Fruit fly (Drosophila melanogaster) whole organism, embryonic: ENCODE data around the gene CG14715.
A peak's percentile ranks its signal among the peaks of the same experiment; 100 is the strongest.

Experiments used
- Aef1 ChIP-seq: fragments of 200-800 bp; sonication (Bioruptor generic); IDR thresholded peaks from 3 replicates; pipeline ENCODE4 v1.3.6; 2022; ENCODE audit warnings: missing biosample characterization, missing genetic modification characterization
- B-H2 ChIP-seq: fragments of 200-800 bp; sonication (Bioruptor generic); optimal IDR thresholded peaks from 2 replicates; lab custom pipeline; 2018; ENCODE audit warnings: missing biosample characterization, mild to moderate bottlenecking, missing genetic modification characterization
- CG13287 ChIP-seq: fragments of 200-800 bp; sonication (Bioruptor generic); IDR thresholded peaks from 2 replicates; pipeline ENCODE4 v1.3.6; 2022; ENCODE audit warnings: missing biosample characterization, missing genetic modification characterization; ENCODE audit not compliant: partially characterized antibody
- CG15269 ChIP-seq: fragments of 200-800 bp; sonication (Bioruptor generic); optimal IDR thresholded peaks from 2 replicates; lab custom pipeline; 2018; ENCODE audit warnings: missing biosample characterization, mild to moderate bottlenecking, missing genetic modification characterization, moderate library complexity
- CG15601 ChIP-seq: fragments of 200-800 bp; sonication (Bioruptor generic); optimal IDR thresholded peaks from 3 replicates; lab custom pipeline; 2019; ENCODE audit warnings: missing biosample characterization, mild to moderate bottlenecking, missing genetic modification characterization, moderate library complexity
- CG1603 ChIP-seq: fragments of 200-800 bp; sonication (Bioruptor generic); optimal IDR thresholded peaks from 2 replicates; lab custom pipeline; 2019; ENCODE audit warnings: missing biosample characterization, mild to moderate bottlenecking, missing genetic modification characterization, moderate library complexity
- CG17359 ChIP-seq: fragments of 200-800 bp; sonication (Bioruptor generic); optimal IDR thresholded peaks from 3 replicates; lab custom pipeline; 2018; ENCODE audit warnings: missing biosample characterization, mild to moderate bottlenecking, missing genetic modification characterization, moderate library complexity
- CG17829 ChIP-seq: fragments of 200-800 bp; optimal IDR thresholded peaks from 2 replicates; lab custom pipeline; 2019; ENCODE audit warnings: missing biosample characterization, mild to moderate bottlenecking, missing genetic modification characterization, moderate library complexity
- CG2116 ChIP-seq: fragments of 200-800 bp; sonication (Bioruptor generic); optimal IDR thresholded peaks from 3 replicates; lab custom pipeline; 2018; ENCODE audit warnings: missing biosample characterization, mild to moderate bottlenecking, missing genetic modification characterization
- CG42726 ChIP-seq: fragments of 200-800 bp; sonication (Bioruptor generic); IDR thresholded peaks from 2 replicates; pipeline ENCODE4 v1.3.6; 2022; ENCODE audit warnings: missing biosample characterization, missing genetic modification characterization; ENCODE audit not compliant: partially characterized antibody
- CG4360 ChIP-seq: fragments of 200-800 bp; sonication (Bioruptor generic); IDR thresholded peaks from 2 replicates; pipeline ENCODE4 v1.3.6; 2022; ENCODE audit warnings: missing biosample characterization, missing genetic modification characterization
- CG4617 ChIP-seq: fragments of 200-800 bp; sonication (Bioruptor generic); optimal IDR thresholded peaks from 3 replicates; lab custom pipeline; 2016; ENCODE audit warnings: missing biosample characterization, missing genetic modification characterization, borderline replicate concordance
- CG4730 ChIP-seq: fragments of 200-800 bp; sonication (Bioruptor generic); IDR thresholded peaks from 2 replicates; pipeline ENCODE4 v1.3.6; 2022; ENCODE audit warnings: missing biosample characterization, missing genetic modification characterization
- CG6272 ChIP-seq: fragments of 200-800 bp; sonication (Bioruptor generic); IDR thresholded peaks from 2 replicates; pipeline ENCODE4 v1.3.6; 2022; ENCODE audit warnings: missing biosample characterization, missing genetic modification characterization
- CG6654 ChIP-seq: fragments of 200-800 bp; sonication (Bioruptor generic); optimal IDR thresholded peaks from 2 replicates; lab custom pipeline; 2017; ENCODE audit warnings: missing biosample characterization, mild to moderate bottlenecking, missing genetic modification characterization
- CG7839 ChIP-seq: fragments of 200-800 bp; sonication (Bioruptor generic); optimal IDR thresholded peaks from 3 replicates; lab custom pipeline; 2018; ENCODE audit warnings: missing biosample characterization, mild to moderate bottlenecking, missing genetic modification characterization, moderate library complexity
- CG7928 ChIP-seq: fragments of 200-800 bp; sonication (Bioruptor generic); optimal IDR thresholded peaks from 2 replicates; lab custom pipeline; 2017; ENCODE audit warnings: missing biosample characterization, mild to moderate bottlenecking, missing genetic modification characterization
- CG8089 ChIP-seq: fragments of 200-800 bp; sonication (Bioruptor generic); optimal IDR thresholded peaks from 3 replicates; lab custom pipeline; 2016; ENCODE audit warnings: missing biosample characterization, missing genetic modification characterization
- CG8924 ChIP-seq: fragments of 200-800 bp; optimal IDR thresholded peaks from 3 replicates; lab custom pipeline; 2019; ENCODE audit warnings: missing biosample characterization, mild to moderate bottlenecking, missing genetic modification characterization, moderate library complexity
- CoRest ChIP-seq: fragments of 200-800 bp; sonication (Bioruptor generic); optimal IDR thresholded peaks from 3 replicates; lab custom pipeline; 2018; ENCODE audit warnings: missing biosample characterization, mild to moderate bottlenecking, missing genetic modification characterization, moderate library complexity
- Dbx ChIP-seq: fragments of 200-800 bp; sonication (Bioruptor generic); IDR thresholded peaks from 3 replicates; pipeline ENCODE4 v1.3.6; 2022; ENCODE audit warnings: missing biosample characterization, missing genetic modification characterization
- Deaf1 ChIP-seq: fragments of 200-800 bp; optimal IDR thresholded peaks from 3 replicates; lab custom pipeline; 2019; ENCODE audit warnings: missing biosample characterization, mild to moderate bottlenecking, missing genetic modification characterization, moderate library complexity
- Ets97D ChIP-seq: fragments of 200-800 bp; sonication (Bioruptor generic); optimal IDR thresholded peaks from 3 replicates; lab custom pipeline; 2016; ENCODE audit warnings: missing biosample characterization, missing genetic modification characterization
- HLH4C ChIP-seq: fragments of 200-800 bp; sonication (Bioruptor generic); IDR thresholded peaks from 3 replicates; pipeline ENCODE4 v1.3.6; 2022; ENCODE audit warnings: missing biosample characterization, missing genetic modification characterization; ENCODE audit not compliant: partially characterized antibody
- HmgD ChIP-seq: fragments of 200-800 bp; sonication (Bioruptor generic); optimal IDR thresholded peaks from 3 replicates; lab custom pipeline; 2016; ENCODE audit warnings: missing biosample characterization, missing genetic modification characterization
- Hr39 ChIP-seq: fragments of >200 bp; optimal IDR thresholded peaks from 2 replicates; lab custom pipeline; 2017
- Jarid2 ChIP-seq: fragments of 200-800 bp; sonication (Bioruptor generic); optimal IDR thresholded peaks from 3 replicates; lab custom pipeline; 2017; ENCODE audit warnings: mild to moderate bottlenecking, missing biosample characterization, missing genetic modification reagents, missing genetic modification characterization
- Meics ChIP-seq: fragments of 200-800 bp; sonication (Bioruptor generic); optimal IDR thresholded peaks from 2 replicates; lab custom pipeline; 2017; ENCODE audit warnings: missing biosample characterization, mild to moderate bottlenecking, missing genetic modification characterization
- Pdp1 ChIP-seq, 2 experiments: fragments of 200-800 bp; sonication (Bioruptor generic); optimal IDR thresholded peaks; 3 replicates each; lab custom pipeline; 2016; ENCODE audit warnings: missing biosample characterization in 2 of 2, missing genetic modification characterization in 2 of 2, mild to moderate bottlenecking in 1 of 2, moderate library complexity in 1 of 2
- Stat92E ChIP-seq, 3 experiments: fragments of >200 bp in 2 of 3; fragments of 200-800 bp in 1 of 3; sonication (Bioruptor generic) in 1 of 3; optimal IDR thresholded peaks; 2 replicates each; lab custom pipeline; 2017 to 2019; ENCODE audit warnings: missing biosample characterization in 3 of 3, missing genetic modification characterization in 3 of 3, mild to moderate bottlenecking in 1 of 3, moderate library complexity in 1 of 3
- abd-A ChIP-seq: fragments of 200-800 bp; sonication (Bioruptor generic); optimal IDR thresholded peaks from 3 replicates; lab custom pipeline; 2019; ENCODE audit warnings: missing biosample characterization, mild to moderate bottlenecking, missing genetic modification characterization, moderate library complexity
- bowl ChIP-seq: fragments of 200-800 bp; sonication (Bioruptor generic); IDR thresholded peaks from 2 replicates; pipeline ENCODE4 v1.3.6; 2022; ENCODE audit warnings: missing biosample characterization, missing genetic modification characterization
- btn ChIP-seq: fragments of 200-800 bp; sonication (Bioruptor generic); optimal IDR thresholded peaks from 2 replicates; lab custom pipeline; 2016; ENCODE audit warnings: missing biosample characterization, missing genetic modification characterization
- fru ChIP-seq: fragments of >200 bp; optimal IDR thresholded peaks from 2 replicates; lab custom pipeline; 2017
- gcm ChIP-seq: fragments of 200-800 bp; sonication (Bioruptor generic); optimal IDR thresholded peaks from 2 replicates; lab custom pipeline; 2019; ENCODE audit warnings: missing biosample characterization, mild to moderate bottlenecking, missing genetic modification characterization, moderate library complexity
- gro ChIP-seq: fragments of 200-800 bp; sonication (Bioruptor generic); optimal IDR thresholded peaks from 2 replicates; lab custom pipeline; 2016; ENCODE audit warnings: missing biosample characterization, missing genetic modification characterization
- h ChIP-seq: fragments of >200 bp; optimal IDR thresholded peaks from 2 replicates; lab custom pipeline; 2017
- hbn ChIP-seq: fragments of 200-800 bp; sonication (Bioruptor generic); IDR thresholded peaks from 2 replicates; pipeline ENCODE4 v1.3.6; 2022; ENCODE audit warnings: missing biosample characterization, missing genetic modification characterization; ENCODE audit not compliant: partially characterized antibody
- kah ChIP-seq: fragments of 200-800 bp; sonication (Bioruptor generic); optimal IDR thresholded peaks from 2 replicates; lab custom pipeline; 2018; ENCODE audit warnings: missing biosample characterization, mild to moderate bottlenecking, missing genetic modification characterization
- lbe ChIP-seq: fragments of 200-800 bp; sonication (Bioruptor generic); optimal IDR thresholded peaks from 2 replicates; lab custom pipeline; 2016; ENCODE audit warnings: missing biosample characterization, mild to moderate bottlenecking, missing genetic modification characterization
- luna ChIP-seq: fragments of 200-800 bp; sonication (Bioruptor generic); optimal IDR thresholded peaks from 2 replicates; lab custom pipeline; 2016; ENCODE audit warnings: missing biosample characterization, missing genetic modification characterization
- otp ChIP-seq: fragments of 200-800 bp; sonication (Bioruptor generic); IDR thresholded peaks from 3 replicates; pipeline ENCODE4, ENCODE4 v1.3.6; 2022; ENCODE audit warnings: missing biosample characterization, missing genetic modification characterization
- phol ChIP-seq: fragments of 200-800 bp; sonication (Bioruptor generic); optimal IDR thresholded peaks from 3 replicates; lab custom pipeline; 2018; ENCODE audit warnings: missing biosample characterization, mild to moderate bottlenecking, missing genetic modification characterization, moderate library complexity
- row ChIP-seq: fragments of 200-800 bp; sonication (Bioruptor generic); IDR thresholded peaks from 3 replicates; pipeline ENCODE4 v1.3.6; 2022; ENCODE audit warnings: missing biosample characterization, missing genetic modification characterization
- salm ChIP-seq: fragments of 200-800 bp; sonication (Bioruptor generic); optimal IDR thresholded peaks from 2 replicates; lab custom pipeline; 2018; ENCODE audit warnings: missing biosample characterization, mild to moderate bottlenecking, missing genetic modification characterization
- sens ChIP-seq: fragments of 200-800 bp; sonication (Bioruptor generic); peaks from one replicate; lab custom pipeline; 2016; ENCODE audit warnings: missing biosample characterization, missing genetic modification characterization
- toy ChIP-seq: fragments of 200-800 bp; sonication (Bioruptor generic); IDR thresholded peaks from 2 replicates; pipeline ENCODE4 v1.3.6; 2022; ENCODE audit warnings: missing biosample characterization, missing genetic modification characterization
- tup ChIP-seq: fragments of 200-800 bp; sonication (Bioruptor generic); optimal IDR thresholded peaks from 2 replicates; lab custom pipeline; 2016; ENCODE audit warnings: missing biosample characterization, mild to moderate bottlenecking, missing genetic modification characterization, moderate library complexity
- twi ChIP-seq: fragments of 200-800 bp; optimal IDR thresholded peaks from 2 replicates; lab custom pipeline; 2019; ENCODE audit warnings: missing biosample characterization, mild to moderate bottlenecking, missing genetic modification characterization, moderate library complexity
- vfl ChIP-seq: fragments of 200-800 bp; sonication (Bioruptor generic); optimal IDR thresholded peaks from 2 replicates; lab custom pipeline; 2016; ENCODE audit warnings: missing biosample characterization, missing genetic modification characterization
- vvl ChIP-seq: fragments of 200-800 bp; sonication (Bioruptor generic); IDR thresholded peaks from 2 replicates; pipeline ENCODE4 v1.3.6; 2022; ENCODE audit warnings: missing biosample characterization, missing genetic modification characterization
- zen ChIP-seq: fragments of 200-800 bp; sonication (Bioruptor generic); optimal IDR thresholded peaks from 3 replicates; lab custom pipeline; 2018; ENCODE audit warnings: missing biosample characterization, mild to moderate bottlenecking, missing genetic modification characterization, moderate library complexity

The CG14715 gene

DNA sequence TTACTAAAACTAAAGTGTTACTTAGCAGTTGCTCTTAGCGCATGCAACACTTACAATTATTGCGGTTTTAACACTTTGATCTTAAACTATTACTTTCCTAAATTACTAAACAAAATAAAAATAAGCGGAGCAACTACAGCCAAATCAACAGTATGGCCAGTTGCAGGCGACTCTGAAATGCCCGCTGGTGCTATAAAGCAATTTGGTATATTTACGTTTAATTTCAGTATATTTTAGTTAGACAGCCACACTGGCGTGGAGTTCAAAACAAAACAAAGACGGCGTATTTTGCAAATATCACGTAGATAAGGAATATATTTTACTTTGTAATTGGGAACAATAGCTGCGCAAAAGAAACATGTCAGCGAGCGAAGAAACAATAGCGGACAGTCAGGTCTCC lies 5.5 kb downstream of the CG14715 start, which contains the start of the genes Taf12 and Ho (continued):
- TF ChIP-seq tup (GFP tag; lab: Kevin White, UChicago) (no peak), row (GFP tag; lab: Robert Waterston, UW) (0 out of 3 replicates have a peak, but pooled peaks have one; percentile 27), HmgD (GFP tag; lab: Kevin White, UChicago) (no peak), CG4617 (GFP tag; lab: Kevin White, UChicago) (peak; percentile 93), CG15269 (tag; lab: Kevin White, UChicago) (no peak), B-H2 (GFP tag; lab: Kevin White, UChicago) (no peak), CG6654 (no peak), gro (GFP tag; lab: Kevin White, UChicago) (peak; percentile 23), luna (GFP tag; lab: Kevin White, UChicago) (no peak), Hr39 (no peak), fru (lab: Kevin White, UChicago) (no peak), sens (peak; percentile 21), HLH4C (GFP tag; lab: Robert Waterston, UW) (0 out of 3 replicates have a peak, but pooled peaks have one; percentile 10), Pdp1 (GFP tag; optimal IDR thresholded peaks at IDR 0.05; lab: Kevin White, UChicago) (no peak), CG17829 (tag; lab: Kevin White, UChicago) (peak; percentile 42), Deaf1 (tag; lab: Kevin White, UChicago) (no peak), vvl (GFP tag; lab: Robert Waterston, UW) (peak; percentile 20; the same call in 1 of the 2 replicates), CG8089 (no peak), btn (no peak), zen (tag; lab: Kevin White, UChicago) (peak; percentile 63), twi (no peak), CG8924 (peak; percentile 45), CG7928 (GFP tag; lab: Kevin White, UChicago) (no peak), CG2116 (GFP tag; lab: Kevin White, UChicago) (peak; percentile 15), CG6272 (GFP tag; lab: Robert Waterston, UW) (no peak), CG17359 (tag; lab: Kevin White, UChicago) (no peak), CG4730 (GFP tag; lab: Robert Waterston, UW) (no peak), otp (GFP tag; lab: Robert Waterston, UW) (no peak), h (lab: Kevin White, UChicago) (no peak), CG42726 (GFP tag; lab: Robert Waterston, UW) (no peak), bowl (no peak), CG4360 (no peak), abd-A (tag; lab: Kevin White, UChicago) (no peak), CoRest (tag; lab: Kevin White, UChicago) (no peak), CG7839 (no peak), CG13287 (GFP tag; lab: Robert Waterston, UW) (peak; percentile 41; the same call in 1 of the 2 replicates), Jarid2 (GFP tag; lab: Kevin White, UChicago) (peak; percentile 7), Aef1 (GFP tag; lab: Robert Waterston, UW) (no peak), Meics (GFP tag; lab: Kevin White, UChicago) (no peak), phol (tag; lab: Kevin White, UChicago) (peak; percentile 30), Dbx (GFP tag; lab: Robert Waterston, UW) (no peak), Stat92E (GFP tag; optimal IDR thresholded peaks at IDR 0.05; lab: Kevin White, UChicago) (no peak), CG1603 (tag; lab: Kevin White, UChicago) (peak; percentile 59), lbe (peak; percentile 6), Ets97D (GFP tag; lab: Kevin White, UChicago) (peak; percentile 46), gcm (GFP tag; lab: Kevin White, UChicago) (no peak), kah (GFP tag; lab: Kevin White, UChicago) (no peak), hbn (GFP tag; lab: Robert Waterston, UW) (no peak), CG15601 (tag; lab: Kevin White, UChicago) (peak; percentile 9), toy (GFP tag; lab: Robert Waterston, UW) (no peak), vfl (GFP tag; lab: Kevin White, UChicago) (no peak), salm (tag; lab: Kevin White, UChicago) (no peak)
